Worm (Caenorhabditis elegans) whole organism, L4/young adult: ENCODE data around the gene C45H4.14.

Experiments
- W03F9.2 ChIP-seq: fragments of 150-350 bp; optimal IDR thresholded peaks from 2 replicates; lab custom pipeline; 2014; ENCODE audit warnings: missing biosample characterization, missing genetic modification characterization
- dao-5 ChIP-seq: sonication (generic microtip); optimal IDR thresholded peaks from 2 replicates; lab custom pipeline; 2016; ENCODE audit warnings: missing genotype, missing genetic modification characterization, moderate library complexity, missing compliant biosample characterization
- him-1 ChIP-seq: sonication (generic microtip); optimal IDR thresholded peaks from 2 replicates; lab custom pipeline; 2016; ENCODE audit warnings: missing genotype, missing genetic modification reagents, missing genetic modification characterization, missing compliant biosample characterization

ce11 chrV:2149432-2149831 is 9.8 kb downstream of the C45H4.14 start, which contains the start of gene C45H4.21:
- TF ChIP-seq dao-5 (tag; lab: Kevin White, UChicago), result no peak
- TF ChIP-seq W03F9.2, result no peak
- no peak for TF ChIP-seq him-1 (tag; lab: Kevin White, UChicago)
